Worm (Caenorhabditis elegans) whole organism, late embryonic: ENCODE results near the gene T27E7.1.

Experiments used
- ahr-1 ChIP-seq: sonication (generic microtip); optimal IDR thresholded peaks from 2 replicates; lab custom pipeline; 2016; ENCODE audit warnings: missing genetic modification characterization, missing compliant biosample characterization
- ama-1 ChIP-seq: fragments of 150-350 bp; optimal IDR thresholded peaks from 2 replicates; lab custom pipeline; 2014
- ceh-31 ChIP-seq: sonication (generic microtip); optimal IDR thresholded peaks from 2 replicates; lab custom pipeline; 2016; ENCODE audit warnings: missing genetic modification characterization, missing compliant biosample characterization
- eyg-1 ChIP-seq: sonication (generic microtip); optimal IDR thresholded peaks from 2 replicates; lab custom pipeline; 2016; ENCODE audit warnings: missing genotype, missing genetic modification characterization, missing compliant biosample characterization
- hlh-13 ChIP-seq: fragments of 200-800 bp; sonication (Bioruptor generic); optimal IDR thresholded peaks from 2 replicates; lab custom pipeline; 2018; ENCODE audit warnings: mild to moderate bottlenecking, missing genetic modification characterization, missing compliant biosample characterization
- hlh-30 ChIP-seq: sonication (generic microtip); optimal IDR thresholded peaks from 2 replicates; lab custom pipeline; 2017; ENCODE audit warnings: antibody characterized with exemption, missing genetic modification characterization, missing compliant biosample characterization; ENCODE audit not compliant: insufficient read depth
- nhr-11 ChIP-seq: fragments of 150-350 bp; optimal IDR thresholded peaks from 2 replicates; lab custom pipeline; 2014; ENCODE audit warnings: missing biosample characterization, missing genetic modification characterization
- pha-4 ChIP-seq: fragments of 150-350 bp; optimal IDR thresholded peaks from 2 replicates; lab custom pipeline; 2018; ENCODE audit warnings: missing biosample characterization, missing genetic modification reagents, missing genetic modification characterization
- pqm-1 ChIP-seq: sonication (generic microtip); optimal IDR thresholded peaks from 2 replicates; lab custom pipeline; 2016; ENCODE audit warnings: missing genetic modification characterization, missing compliant biosample characterization
- tbx-2 ChIP-seq: sonication (generic microtip); optimal IDR thresholded peaks from 2 replicates; lab custom pipeline; 2016; ENCODE audit warnings: missing genetic modification characterization, missing compliant biosample characterization

- TF ChIP-seq ama-1 (lab: Kevin White, UChicago) (no peak), hlh-13 (GFP tag; lab: Kevin White, UChicago) (no peak), pha-4 (tag; lab: Kevin White, UChicago) (no peak), eyg-1 (tag; lab: Kevin White, UChicago) (no peak), hlh-30 (tag; lab: Kevin White, UChicago) (no peak), tbx-2 (no peak), ahr-1 (tag; lab: Kevin White, UChicago) (no peak), nhr-11 (no peak), ceh-31 (tag; lab: Kevin White, UChicago) (no peak), pqm-1 (no peak)
Measured at ce11 chrIV:14565062-14565461, 45.5 kb downstream of the T27E7.1 start, which contains the start of gene Y57G11B.2.
